Worm (Caenorhabditis elegans) whole organism, L1 larva: ENCODE data around the gene abhd-14.
A peak's percentile ranks its signal among the peaks of the same experiment; 100 is the strongest.

Experiments used
- C34B4.2 ChIP-seq: sonication (generic microtip); optimal IDR thresholded peaks from 2 replicates; lab custom pipeline; 2017; ENCODE audit warnings: mild to moderate bottlenecking, missing genetic modification characterization, missing compliant biosample characterization
- F16B12.6 ChIP-seq: fragments of 150-350 bp; optimal IDR thresholded peaks from 2 replicates; lab custom pipeline; 2014; ENCODE audit warnings: missing biosample characterization, missing genetic modification characterization
- alr-1 ChIP-seq: fragments of 200-800 bp; sonication (Bioruptor generic); optimal IDR thresholded peaks from 2 replicates; lab custom pipeline; 2018; ENCODE audit warnings: borderline replicate concordance, mild to moderate bottlenecking, missing genetic modification characterization, missing compliant biosample characterization
- ama-1 ChIP-seq: fragments of 150-350 bp; optimal IDR thresholded peaks from 2 replicates; lab custom pipeline; 2014
- blmp-1 ChIP-seq: fragments of 150-350 bp; optimal IDR thresholded peaks from 2 replicates; lab custom pipeline; 2014; ENCODE audit warnings: missing biosample characterization, missing genetic modification characterization
- ceh-63 ChIP-seq: fragments of 200-800 bp; sonication (Bioruptor generic); optimal IDR thresholded peaks from 2 replicates; lab custom pipeline; 2018; ENCODE audit warnings: mild to moderate bottlenecking, missing genetic modification characterization, missing compliant biosample characterization
- ceh-8 ChIP-seq: fragments of 200-800 bp; sonication (Bioruptor generic); optimal IDR thresholded peaks from 2 replicates; lab custom pipeline; 2018; ENCODE audit warnings: mild to moderate bottlenecking, missing genetic modification characterization, moderate library complexity, missing compliant biosample characterization
- ceh-88 ChIP-seq: fragments of 200-800 bp; sonication (Bioruptor generic); IDR thresholded peaks from 2 replicates; pipeline ENCODE4 v1.3.6; 2022; ENCODE audit warnings: missing genetic modification characterization, missing compliant biosample characterization
- ceh-90 ChIP-seq: sonication (generic microtip); optimal IDR thresholded peaks from 2 replicates; lab custom pipeline; 2016; ENCODE audit warnings: missing genetic modification characterization, missing compliant biosample characterization
- efl-1 ChIP-seq, 4 experiments: fragments of 150-350 bp; optimal IDR thresholded peaks in 3 of 4; peaks in 1 of 4; 1 replicate in 1 of 4; 2 replicates in 3 of 4; lab custom pipeline; 2014; ENCODE audit warnings: missing biosample characterization in 2 of 4, missing genetic modification characterization in 2 of 4, missing genetic modification reagents in 2 of 4
- egl-13 ChIP-seq: sonication (generic microtip); optimal IDR thresholded peaks from 2 replicates; lab custom pipeline; 2016; ENCODE audit warnings: missing genotype, missing genetic modification reagents, missing genetic modification characterization, missing compliant biosample characterization
- elt-2 ChIP-seq: sonication (generic microtip); optimal IDR thresholded peaks from 2 replicates; lab custom pipeline; 2016; ENCODE audit warnings: missing genetic modification characterization, mild to moderate bottlenecking, inconsistent platforms, missing compliant biosample characterization, missing genetic modification reagents
- elt-3 ChIP-seq, 6 experiments: fragments of 150-350 bp in 1 of 6; sonication (generic microtip); optimal IDR thresholded peaks; 2 replicates each; lab custom pipeline; 2017 to 2018; ENCODE audit warnings: missing biosample characterization in 6 of 6, missing genetic modification characterization in 6 of 6, inconsistent platforms in 1 of 6
- ets-5 ChIP-seq: fragments of 200-800 bp; sonication (Bioruptor generic); IDR thresholded peaks from 2 replicates; pipeline ENCODE4 v1.3.6; 2022; ENCODE audit warnings: missing genetic modification characterization, missing compliant biosample characterization
- fkh-4 ChIP-seq: sonication (generic microtip); optimal IDR thresholded peaks from 2 replicates; lab custom pipeline; 2016; ENCODE audit warnings: missing compliant biosample characterization, missing genetic modification characterization, borderline replicate concordance
- fkh-8 ChIP-seq: sonication (generic microtip); optimal IDR thresholded peaks from 2 replicates; lab custom pipeline; 2016; ENCODE audit warnings: mild to moderate bottlenecking, missing genetic modification characterization, missing compliant biosample characterization
- grh-1 ChIP-seq: fragments of 200-800 bp; sonication (Bioruptor generic); IDR thresholded peaks from 2 replicates; pipeline ENCODE4 v1.3.6; 2022; ENCODE audit warnings: missing genetic modification reagents, missing genetic modification characterization, missing compliant biosample characterization
- hlh-17 ChIP-seq: fragments of 200-800 bp; sonication (Bioruptor generic); optimal IDR thresholded peaks from 2 replicates; lab custom pipeline; 2018; ENCODE audit warnings: missing genetic modification characterization, mild to moderate bottlenecking, missing compliant biosample characterization, moderate library complexity, borderline replicate concordance
- irx-1 ChIP-seq: sonication (generic microtip); optimal IDR thresholded peaks from 2 replicates; lab custom pipeline; 2016; ENCODE audit warnings: missing genetic modification characterization, missing compliant biosample characterization
- isw-1 ChIP-seq: fragments of 200-800 bp; sonication (Bioruptor generic); IDR thresholded peaks from 2 replicates; pipeline ENCODE4 v1.3.6; 2022; ENCODE audit warnings: missing genetic modification characterization, missing compliant biosample characterization
- jun-1 ChIP-seq: fragments of 150-350 bp; optimal IDR thresholded peaks from 2 replicates; lab custom pipeline; 2014; ENCODE audit warnings: missing biosample characterization, missing genetic modification reagents, missing genetic modification characterization
- lin-15B ChIP-seq: fragments of 150-350 bp; sonication (generic microtip); optimal IDR thresholded peaks from 3 replicates; lab custom pipeline; 2014; ENCODE audit warnings: missing biosample characterization, missing genetic modification characterization
- lin-35 ChIP-seq, 2 experiments: fragments of 150-350 bp; optimal IDR thresholded peaks; 2 replicates each; lab custom pipeline; 2014; ENCODE audit warnings: missing biosample characterization in 2 of 2, missing genetic modification characterization in 2 of 2, missing genetic modification reagents in 2 of 2
- lin-39 ChIP-seq: fragments of 150-350 bp; optimal IDR thresholded peaks from 2 replicates; lab custom pipeline; 2014; ENCODE audit warnings: missing biosample characterization, missing genetic modification reagents, missing genetic modification characterization
- mdl-1 ChIP-seq, 2 experiments: fragments of 150-350 bp; optimal IDR thresholded peaks; 2 replicates each; lab custom pipeline; 2014 to 2017; ENCODE audit warnings: missing biosample characterization in 2 of 2, missing genetic modification characterization in 2 of 2, inconsistent platforms in 1 of 2
- mep-1 ChIP-seq: fragments of 150-350 bp; optimal IDR thresholded peaks from 2 replicates; lab custom pipeline; 2014; ENCODE audit warnings: missing biosample characterization, missing genetic modification characterization
- nhr-11 ChIP-seq: fragments of 150-350 bp; optimal IDR thresholded peaks from 2 replicates; lab custom pipeline; 2014; ENCODE audit warnings: missing biosample characterization, missing genetic modification characterization
- nhr-12 ChIP-seq: sonication (generic microtip); optimal IDR thresholded peaks from 2 replicates; lab custom pipeline; 2017; ENCODE audit warnings: missing biosample characterization, missing genetic modification characterization
- nhr-237 ChIP-seq: fragments of 150-350 bp; optimal IDR thresholded peaks from 2 replicates; lab custom pipeline; 2014; ENCODE audit warnings: missing biosample characterization, missing genetic modification characterization
- nhr-28 ChIP-seq: fragments of 150-350 bp; optimal IDR thresholded peaks from 2 replicates; lab custom pipeline; 2014; ENCODE audit warnings: missing biosample characterization, missing genetic modification characterization
- nhr-76 ChIP-seq: sonication (generic microtip); optimal IDR thresholded peaks from 2 replicates; lab custom pipeline; 2017; ENCODE audit warnings: missing biosample characterization, missing genetic modification characterization
- nhr-77 ChIP-seq: fragments of 150-350 bp; optimal IDR thresholded peaks from 2 replicates; lab custom pipeline; 2014; ENCODE audit warnings: missing biosample characterization, missing genetic modification characterization
- nhr-84 ChIP-seq: sonication (generic microtip); optimal IDR thresholded peaks from 2 replicates; lab custom pipeline; 2017; ENCODE audit warnings: missing biosample characterization, missing genetic modification characterization
- nhr-85 ChIP-seq: sonication (generic microtip); peaks from one replicate; lab custom pipeline; 2016; ENCODE audit warnings: missing genetic modification characterization, inconsistent platforms, missing compliant biosample characterization
- nhr-90 ChIP-seq: sonication (generic microtip); optimal IDR thresholded peaks from 2 replicates; lab custom pipeline; 2016; ENCODE audit warnings: mild to moderate bottlenecking, missing genetic modification characterization, missing compliant biosample characterization; ENCODE audit not compliant: poor library complexity
- snpc-4 ChIP-seq: fragments of 150-350 bp; optimal IDR thresholded peaks from 2 replicates; lab custom pipeline; 2014; ENCODE audit warnings: missing biosample characterization, missing genetic modification characterization
- snu-23 ChIP-seq: sonication (generic microtip); optimal IDR thresholded peaks from 2 replicates; lab custom pipeline; 2016; ENCODE audit warnings: missing genetic modification characterization, missing compliant biosample characterization
- sox-4 ChIP-seq: sonication (generic microtip); optimal IDR thresholded peaks from 2 replicates; lab custom pipeline; 2016; ENCODE audit warnings: missing genetic modification characterization, missing compliant biosample characterization
- sptf-1 ChIP-seq: fragments of 150-350 bp; optimal IDR thresholded peaks from 2 replicates; lab custom pipeline; 2014; ENCODE audit warnings: missing biosample characterization, missing genetic modification characterization
- sup-37 ChIP-seq: fragments of 200-800 bp; sonication (Bioruptor generic); optimal IDR thresholded peaks from 2 replicates; lab custom pipeline; 2018; ENCODE audit warnings: mild to moderate bottlenecking, missing genetic modification characterization, missing compliant biosample characterization
- unc-62 ChIP-seq: fragments of 150-350 bp; optimal IDR thresholded peaks from 2 replicates; lab custom pipeline; 2014; ENCODE audit warnings: missing biosample characterization, missing genetic modification reagents, missing genetic modification characterization
- unc-86 ChIP-seq: sonication (generic microtip); optimal IDR thresholded peaks from 2 replicates; lab custom pipeline; 2016; ENCODE audit warnings: missing genetic modification characterization, missing compliant biosample characterization
- unc-98 ChIP-seq: fragments of 200-800 bp; sonication (Bioruptor generic); IDR thresholded peaks from 2 replicates; pipeline ENCODE4 v1.3.6; 2022; ENCODE audit warnings: missing genetic modification characterization, missing compliant biosample characterization
- vab-15 ChIP-seq: sonication (generic microtip); optimal IDR thresholded peaks from 2 replicates; lab custom pipeline; 2017; ENCODE audit warnings: missing genotype, mild to moderate bottlenecking, missing genetic modification characterization, missing compliant biosample characterization
- ztf-11 ChIP-seq, 2 experiments: sonication (generic microtip); optimal IDR thresholded peaks; 2 replicates each; lab custom pipeline; 2016 to 2017; ENCODE audit warnings: missing genetic modification characterization in 2 of 2, missing biosample characterization in 1 of 2, missing compliant biosample characterization in 1 of 2

Gene abhd-14

ce11 chrIV:991647-992400, 38.0 kb downstream of the abhd-14 start, which contains the start of gene lep-2 (continued):
- TF ChIP-seq efl-1 (optimal IDR thresholded peaks at IDR 0.05; lab: Kevin White, UChicago) (peak; percentile 92 to 95), efl-1 (GFP tag; optimal IDR thresholded peaks at IDR 0.05 in 1 of 2; lab: Kevin White, UChicago) (peak; percentile 91 to 99), fkh-8 (tag; lab: Kevin White, UChicago) (no peak), F16B12.6 (tag; lab: Kevin White, UChicago) (no peak), ceh-63 (no peak), sox-4 (tag; lab: Kevin White, UChicago) (no peak), nhr-237 (no peak), nhr-76 (tag; lab: Kevin White, UChicago) (no peak), nhr-90 (tag; lab: Kevin White, UChicago) (no peak), ztf-11 (tag; optimal IDR thresholded peaks at IDR 0.05; lab: Kevin White, UChicago) (no peak), ets-5 (no peak), ceh-8 (no peak), unc-98 (GFP tag; lab: Robert Waterston, UW) (no peak), unc-86 (tag; lab: Kevin White, UChicago) (peak; percentile 18), lin-35 (GFP tag; optimal IDR thresholded peaks at IDR 0.05; lab: Kevin White, UChicago) (peak; percentile 91 to 94), mep-1 (tag; lab: Kevin White, UChicago) (peak; percentile 8), ceh-88 (GFP tag; lab: Robert Waterston, UW) (no peak), lin-39 (tag; lab: Kevin White, UChicago) (no peak), blmp-1 (tag; lab: Kevin White, UChicago) (no peak), unc-62 (GFP tag; lab: Kevin White, UChicago) (no peak), nhr-84 (tag; lab: Kevin White, UChicago) (no peak), sptf-1 (no peak), nhr-77 (no peak), nhr-12 (tag; lab: Kevin White, UChicago) (no peak), mdl-1 (tag; optimal IDR thresholded peaks at IDR 0.05; lab: Kevin White, UChicago) (no peak), snpc-4 (tag; lab: Kevin White, UChicago) (no peak), vab-15 (tag; lab: Kevin White, UChicago) (no peak), lin-15B (tag; lab: Kevin White, UChicago) (no peak), elt-2 (tag; lab: Kevin White, UChicago) (no peak), isw-1 (GFP tag; lab: Robert Waterston, UW) (peak; percentile 31), nhr-11 (tag; lab: Kevin White, UChicago) (no peak), C34B4.2 (no peak), alr-1 (tag; lab: Kevin White, UChicago) (no peak), sup-37 (GFP tag; lab: Kevin White, UChicago) (no peak), elt-3 (tag; optimal IDR thresholded peaks at IDR 0.05; lab: Kevin White, UChicago) (no peak), nhr-28 (tag; lab: Kevin White, UChicago) (no peak), nhr-85 (tag; lab: Kevin White, UChicago) (peak; percentile 1), irx-1 (tag; lab: Kevin White, UChicago) (no peak), jun-1 (tag; lab: Kevin White, UChicago) (no peak), fkh-4 (tag; lab: Kevin White, UChicago) (no peak), ceh-90 (tag; lab: Kevin White, UChicago) (no peak), snu-23 (GFP tag; lab: Kevin White, UChicago) (peak; percentile 50), hlh-17 (GFP tag; lab: Kevin White, UChicago) (no peak), grh-1 (GFP tag; lab: Robert Waterston, UW) (0 out of 2 replicates have a peak, but pooled peaks have one; percentile 33), ama-1 (lab: Kevin White, UChicago) (no peak), egl-13 (tag; lab: Kevin White, UChicago) (no peak)
- TF ChIP-seq, all 84 proteins: peak for 18
